Fruit fly (Drosophila melanogaster) whole organism, prepupa: ENCODE results near the gene Pif1B.

ENCODE experiments used
- Blimp-1 ChIP-seq: fragments of 200-800 bp; sonication (Bioruptor generic); optimal IDR thresholded peaks from 3 replicates; lab custom pipeline; 2017; ENCODE audit warnings: missing biosample characterization, missing genetic modification characterization, mild to moderate bottlenecking, moderate library complexity, missing genetic modification reagents
- CG11294 ChIP-seq: fragments of 200-800 bp; sonication (Bioruptor generic); IDR thresholded peaks from 2 replicates; pipeline ENCODE4 v1.3.6; 2022; ENCODE audit warnings: missing biosample characterization, missing genetic modification characterization
- CG11902 ChIP-seq: fragments of 200-800 bp; sonication (Bioruptor generic); optimal IDR thresholded peaks from 3 replicates; lab custom pipeline; 2016; ENCODE audit warnings: missing biosample characterization, missing genetic modification characterization
- CG3032 ChIP-seq: fragments of 200-800 bp; optimal IDR thresholded peaks from 2 replicates; lab custom pipeline; 2019; ENCODE audit warnings: missing biosample characterization, mild to moderate bottlenecking, missing genetic modification characterization, moderate library complexity
- CG34406 ChIP-seq: fragments of 200-800 bp; sonication (Bioruptor generic); optimal IDR thresholded peaks from 3 replicates; lab custom pipeline; 2016; ENCODE audit warnings: missing biosample characterization, missing genetic modification characterization
- CG4318 ChIP-seq: fragments of 200-800 bp; sonication (Bioruptor generic); optimal IDR thresholded peaks from 3 replicates; lab custom pipeline; 2017; ENCODE audit warnings: missing biosample characterization, mild to moderate bottlenecking, missing genetic modification characterization
- CG6163 ChIP-seq: fragments of 200-800 bp; sonication (Bioruptor generic); IDR thresholded peaks from 3 replicates; pipeline ENCODE4 v1.3.6; 2022; ENCODE audit warnings: missing biosample characterization, missing genetic modification characterization
- CG6808 ChIP-seq: fragments of 200-800 bp; sonication (Bioruptor generic); optimal IDR thresholded peaks from 3 replicates; lab custom pipeline; 2017; ENCODE audit warnings: missing biosample characterization, missing genetic modification characterization, mild to moderate bottlenecking, moderate library complexity, missing genetic modification reagents
- CG8119 ChIP-seq: fragments of 200-800 bp; sonication (Bioruptor generic); IDR thresholded peaks from 3 replicates; pipeline ENCODE4 v1.3.6; 2022; ENCODE audit warnings: missing biosample characterization, missing genetic modification characterization
- CG8319 ChIP-seq: fragments of 200-800 bp; sonication (Bioruptor generic); optimal IDR thresholded peaks from 3 replicates; lab custom pipeline; 2016; ENCODE audit warnings: missing biosample characterization, missing genetic modification characterization
- CG8632 ChIP-seq: fragments of 200-800 bp; sonication (Bioruptor generic); optimal IDR thresholded peaks from 3 replicates; lab custom pipeline; 2016; ENCODE audit warnings: missing biosample characterization, missing genetic modification characterization
- CG9139 ChIP-seq: fragments of 200-800 bp; sonication (Bioruptor generic); optimal IDR thresholded peaks from 3 replicates; lab custom pipeline; 2017; ENCODE audit warnings: missing biosample characterization, mild to moderate bottlenecking, missing genetic modification characterization
- Eip75B ChIP-seq: fragments of 200-800 bp; sonication (Bioruptor generic); optimal IDR thresholded peaks from 3 replicates; lab custom pipeline; 2016; ENCODE audit warnings: missing biosample characterization, missing genetic modification characterization
- Eip93F ChIP-seq: fragments of 200-800 bp; sonication (Bioruptor generic); optimal IDR thresholded peaks from 2 replicates; lab custom pipeline; 2016; ENCODE audit warnings: missing biosample characterization, mild to moderate bottlenecking, missing genetic modification characterization
- Ets21C ChIP-seq: fragments of 200-800 bp; sonication (Bioruptor generic); optimal IDR thresholded peaks from 3 replicates; lab custom pipeline; 2016; ENCODE audit warnings: missing biosample characterization, missing genetic modification characterization
- Ets96B ChIP-seq: fragments of 200-800 bp; optimal IDR thresholded peaks from 2 replicates; lab custom pipeline; 2019; ENCODE audit warnings: missing biosample characterization, mild to moderate bottlenecking, missing genetic modification characterization, moderate library complexity
- Gug ChIP-seq: fragments of 200-800 bp; sonication (Bioruptor generic); IDR thresholded peaks from 2 replicates; pipeline ENCODE4 v1.3.6; 2022; ENCODE audit warnings: missing biosample characterization, missing genetic modification characterization
- Hr38 ChIP-seq: sonication (Bioruptor generic); optimal IDR thresholded peaks from 2 replicates; lab custom pipeline; 2016; ENCODE audit warnings: missing biosample characterization, missing genetic modification characterization
- Hr4 ChIP-seq: fragments of 200-800 bp; sonication (Bioruptor generic); optimal IDR thresholded peaks from 3 replicates; lab custom pipeline; 2016; ENCODE audit warnings: missing biosample characterization, missing genetic modification characterization
- Lpt ChIP-seq: fragments of 200-800 bp; sonication (Bioruptor generic); optimal IDR thresholded peaks from 3 replicates; lab custom pipeline; 2016; ENCODE audit warnings: missing biosample characterization, missing genetic modification characterization
- OdsH ChIP-seq: fragments of 200-800 bp; sonication (Bioruptor generic); optimal IDR thresholded peaks from 3 replicates; lab custom pipeline; 2016; ENCODE audit warnings: missing biosample characterization, missing genetic modification characterization
- Sox102F ChIP-seq: fragments of 200-800 bp; sonication (Bioruptor generic); optimal IDR thresholded peaks from 2 replicates; lab custom pipeline; 2016; ENCODE audit warnings: missing biosample characterization, mild to moderate bottlenecking, missing genetic modification characterization
- Sox14 ChIP-seq: fragments of 200-800 bp; sonication (Bioruptor generic); optimal IDR thresholded peaks from 3 replicates; lab custom pipeline; 2016; ENCODE audit warnings: missing biosample characterization, missing genetic modification characterization
- Sox15 ChIP-seq: fragments of 200-800 bp; sonication (Bioruptor generic); optimal IDR thresholded peaks from 3 replicates; lab custom pipeline; 2016; ENCODE audit warnings: missing biosample characterization, missing genetic modification characterization
- achi ChIP-seq: fragments of 200-800 bp; sonication (Bioruptor generic); optimal IDR thresholded peaks from 3 replicates; lab custom pipeline; 2016; ENCODE audit warnings: missing biosample characterization, missing genetic modification characterization
- dac ChIP-seq: fragments of 200-800 bp; sonication (Bioruptor generic); optimal IDR thresholded peaks from 2 replicates; lab custom pipeline; 2017; ENCODE audit warnings: missing biosample characterization, mild to moderate bottlenecking, missing genetic modification characterization
- dsx ChIP-seq: fragments of 200-800 bp; optimal IDR thresholded peaks from 3 replicates; lab custom pipeline; 2019; ENCODE audit warnings: missing biosample characterization, mild to moderate bottlenecking, missing genetic modification characterization, moderate library complexity; ENCODE audit not compliant: poor library complexity, severe bottlenecking
- eg ChIP-seq: fragments of 200-800 bp; sonication (Bioruptor generic); IDR thresholded peaks from 3 replicates; pipeline ENCODE4 v1.3.6; 2022; ENCODE audit warnings: missing biosample characterization, missing genetic modification characterization
- esn ChIP-seq: fragments of 200-800 bp; sonication (Bioruptor generic); optimal IDR thresholded peaks from 2 replicates; lab custom pipeline; 2016; ENCODE audit warnings: missing biosample characterization, mild to moderate bottlenecking, missing genetic modification characterization, moderate library complexity
- fd85E ChIP-seq: fragments of 200-800 bp; sonication (Bioruptor generic); optimal IDR thresholded peaks from 3 replicates; lab custom pipeline; 2016; ENCODE audit warnings: missing biosample characterization, missing genetic modification characterization
- fkh ChIP-seq: fragments of 200-800 bp; sonication (Bioruptor generic); optimal IDR thresholded peaks from 3 replicates; lab custom pipeline; 2017; ENCODE audit warnings: missing biosample characterization, mild to moderate bottlenecking, missing genetic modification characterization, moderate library complexity
- lz ChIP-seq: fragments of 200-800 bp; sonication (Bioruptor generic); optimal IDR thresholded peaks from 3 replicates; lab custom pipeline; 2016; ENCODE audit warnings: missing biosample characterization, missing genetic modification characterization
- ss ChIP-seq, 2 experiments: fragments of 200-800 bp; sonication (Bioruptor generic); optimal IDR thresholded peaks; 2 replicates in 1 of 2; 3 replicates in 1 of 2; lab custom pipeline; 2017 to 2018; ENCODE audit warnings: mild to moderate bottlenecking in 2 of 2, missing biosample characterization in 2 of 2, missing genetic modification characterization in 2 of 2, moderate library complexity in 1 of 2
- vri ChIP-seq: fragments of 200-800 bp; sonication (Bioruptor generic); optimal IDR thresholded peaks from 3 replicates; lab custom pipeline; 2016; ENCODE audit warnings: missing biosample characterization, mild to moderate bottlenecking, missing genetic modification characterization

Pif1B gene

DNA sequence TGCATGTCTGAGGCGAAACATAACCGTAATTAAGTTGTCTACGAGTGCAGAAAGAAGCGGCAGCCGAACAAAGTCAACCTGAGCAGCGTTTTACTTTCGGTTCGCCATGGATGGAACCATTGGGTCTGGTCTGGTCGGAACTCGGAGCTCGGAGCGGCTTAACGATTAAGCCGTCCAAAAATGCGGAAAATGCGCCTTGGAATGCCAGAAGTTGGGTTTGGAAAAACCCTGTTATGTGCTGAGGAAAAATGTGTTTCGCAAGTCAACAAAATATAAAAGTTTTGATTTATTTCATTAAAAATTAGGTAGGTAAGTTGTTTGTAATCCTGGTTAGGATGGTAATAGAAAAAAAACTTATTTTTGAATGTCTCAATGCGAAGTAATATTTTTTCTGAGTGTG, 40.6 kb upstream of the Pif1B start:
- no peak for TF ChIP-seq Hr38 (GFP tag; lab: Kevin White, UChicago)
- TF ChIP-seq CG4318, result no peak
- no peak for TF ChIP-seq fd85E (GFP tag; lab: Kevin White, UChicago)
- TF ChIP-seq eg, result peak; percentile 8; the same call in 1 of the 3 replicates
- TF ChIP-seq dsx (GFP tag; lab: Kevin White, UChicago), result no peak
- TF ChIP-seq Blimp-1 (GFP tag; lab: Kevin White, UChicago), result no peak
- TF ChIP-seq, all 60 proteins: peak for 1

dm6 chr3R:8841038-8841437, 40.1 kb upstream of the Pif1B start:
- no peak for TF ChIP-seq OdsH (GFP tag; lab: Kevin White, UChicago)
- TF ChIP-seq CG11902 (GFP tag; lab: Kevin White, UChicago), result no peak
- TF ChIP-seq Ets21C, result no peak
- no peak for TF ChIP-seq Ets96B (tag; lab: Kevin White, UChicago)
- TF ChIP-seq Sox14, result no peak
- no peak for TF ChIP-seq CG11294 (GFP tag; lab: Robert Waterston, UW)
- no peak for TF ChIP-seq Sox15
- TF ChIP-seq Sox102F (GFP tag; lab: Kevin White, UChicago), result no peak
- no peak for TF ChIP-seq Blimp-1 (GFP tag; lab: Kevin White, UChicago)
- no peak for TF ChIP-seq CG9139
- TF ChIP-seq achi (GFP tag; lab: Kevin White, UChicago), result no peak
- TF ChIP-seq dsx (GFP tag; lab: Kevin White, UChicago), result no peak
- TF ChIP-seq Hr38 (GFP tag; lab: Kevin White, UChicago), result no peak
- TF ChIP-seq CG8319 (GFP tag; lab: Kevin White, UChicago), result no peak
- no peak for TF ChIP-seq lz (GFP tag; lab: Kevin White, UChicago)
- no peak for TF ChIP-seq CG6808 (GFP tag; lab: Kevin White, UChicago)

dm6 chr3R:8823761-8824499, 23.0 kb upstream of the Pif1B start, which contains the start of the genes IscU and CG8379:
TSS of gene IscU (minus strand) at chr3R:8824177.
TSS of gene CG8379 (plus strand) at chr3R:8824411.
- no peak for TF ChIP-seq Lpt (GFP tag; lab: Kevin White, UChicago)
- peak; percentile 13 for TF ChIP-seq CG3032 (tag; lab: Kevin White, UChicago)
- TF ChIP-seq CG8319 (GFP tag; lab: Kevin White, UChicago), result no peak
- peak; percentile 94 for TF ChIP-seq vri (GFP tag; lab: Kevin White, UChicago)
- peak in 1 of 2 experiments; percentile 5 for TF ChIP-seq ss (GFP tag; optimal IDR thresholded peaks at IDR 0.05; lab: Kevin White, UChicago)
- TF ChIP-seq Eip93F (GFP tag; lab: Kevin White, UChicago), result peak; percentile 12

DNA sequence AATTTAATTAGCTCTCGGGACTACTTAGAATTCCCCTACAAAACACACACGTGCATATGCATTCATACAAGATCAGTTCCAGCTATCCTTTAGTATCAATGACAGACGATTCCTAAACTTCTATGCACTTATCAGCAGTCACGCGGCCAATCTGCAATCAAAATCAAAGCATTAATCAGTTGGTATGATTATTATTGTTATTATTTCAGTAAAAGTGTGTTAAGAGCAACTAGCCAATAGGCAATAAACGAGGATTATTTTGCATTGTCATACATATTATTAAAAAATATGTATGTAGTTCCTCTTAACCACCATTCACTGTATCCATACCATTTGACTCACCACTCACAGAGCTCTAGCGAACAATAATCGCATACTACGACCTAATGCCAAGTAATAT, 21.9 kb upstream of the Pif1B start:
- TF ChIP-seq CG8632, result no peak
- no peak for TF ChIP-seq Gug
- TF ChIP-seq dac (GFP tag; lab: Kevin White, UChicago), result no peak
- TF ChIP-seq Hr4 (GFP tag; lab: Kevin White, UChicago), result no peak
- no peak for TF ChIP-seq CG6163 (GFP tag; lab: Robert Waterston, UW)
- TF ChIP-seq CG3032 (tag; lab: Kevin White, UChicago), result no peak
- TF ChIP-seq CG4318, result no peak
- TF ChIP-seq esn (GFP tag; lab: Kevin White, UChicago), result no peak
- TF ChIP-seq CG8119, result no peak
- no peak for TF ChIP-seq Blimp-1 (GFP tag; lab: Kevin White, UChicago)
- TF ChIP-seq Sox14, result no peak
- TF ChIP-seq Eip75B (GFP tag; lab: Kevin White, UChicago), result no peak
- no peak for TF ChIP-seq Lpt (GFP tag; lab: Kevin White, UChicago)
- no peak for TF ChIP-seq CG34406 (GFP tag; lab: Kevin White, UChicago)
- no peak for TF ChIP-seq eg
- no peak for TF ChIP-seq vri (GFP tag; lab: Kevin White, UChicago)
- no peak for TF ChIP-seq fkh (GFP tag; lab: Kevin White, UChicago)
- TF ChIP-seq, all 60 proteins: peak for 0
